Fruit fly (Drosophila melanogaster) whole organism, prepupa: Measurements from ENCODE around the gene E23.

Experiments used
- CG16779 ChIP-seq: fragments of 200-800 bp; sonication (Bioruptor generic); optimal IDR thresholded peaks from 3 replicates; lab custom pipeline; 2017; ENCODE audit warnings: missing biosample characterization, mild to moderate bottlenecking, missing genetic modification characterization
- CG31627 ChIP-seq: fragments of 200-800 bp; sonication (Bioruptor generic); optimal IDR thresholded peaks from 3 replicates; lab custom pipeline; 2016; ENCODE audit warnings: missing biosample characterization, missing genetic modification characterization
- CG32006 ChIP-seq: fragments of 200-800 bp; sonication (Bioruptor generic); optimal IDR thresholded peaks from 3 replicates; lab custom pipeline; 2017; ENCODE audit warnings: missing biosample characterization, mild to moderate bottlenecking, missing genetic modification characterization
- CG4318 ChIP-seq: fragments of 200-800 bp; sonication (Bioruptor generic); optimal IDR thresholded peaks from 3 replicates; lab custom pipeline; 2017; ENCODE audit warnings: missing biosample characterization, mild to moderate bottlenecking, missing genetic modification characterization
- CG6792 ChIP-seq: fragments of 200-800 bp; sonication (Bioruptor generic); optimal IDR thresholded peaks from 3 replicates; lab custom pipeline; 2016; ENCODE audit warnings: missing biosample characterization, missing genetic modification characterization
- Gug ChIP-seq: fragments of 200-800 bp; sonication (Bioruptor generic); IDR thresholded peaks from 2 replicates; pipeline ENCODE4 v1.3.6; 2022; ENCODE audit warnings: missing biosample characterization, missing genetic modification characterization
- dac ChIP-seq: fragments of 200-800 bp; sonication (Bioruptor generic); optimal IDR thresholded peaks from 2 replicates; lab custom pipeline; 2017; ENCODE audit warnings: missing biosample characterization, mild to moderate bottlenecking, missing genetic modification characterization
- net ChIP-seq: fragments of 200-800 bp; sonication (Bioruptor generic); optimal IDR thresholded peaks from 3 replicates; lab custom pipeline; 2016; ENCODE audit warnings: missing biosample characterization, missing genetic modification characterization
- topi ChIP-seq: fragments of 200-800 bp; sonication (Bioruptor generic); optimal IDR thresholded peaks from 3 replicates; lab custom pipeline; 2016; ENCODE audit warnings: missing biosample characterization, missing genetic modification characterization

- TF ChIP-seq dac, result peak; percentile 60
- TF ChIP-seq Gug (GFP tag; lab: Robert Waterston, UW), result peak; percentile 67
- TF ChIP-seq CG32006 (GFP tag; lab: Kevin White, UChicago), result peak; percentile 77
- TF ChIP-seq CG16779, result no peak
- peak; percentile 72 for TF ChIP-seq CG4318 (GFP tag; lab: Kevin White, UChicago)
- peak; percentile 58 for TF ChIP-seq CG6792 (GFP tag; lab: Kevin White, UChicago)
- peak; percentile 73 for TF ChIP-seq topi
- TF ChIP-seq CG31627 (GFP tag; lab: Kevin White, UChicago), result peak; percentile 88
- peak; percentile 37 for TF ChIP-seq net (GFP tag; lab: Kevin White, UChicago)
These were observed 22.1 kb upstream of the E23 start, which contains the start of the genes CG9662 and Ptpa for dm6 chr2L:3376684-3377086.
